Fruit fly (Drosophila melanogaster) whole organism: ENCODE data around the gene CG13314.

Source experiments
- CG8478 ChIP-seq: fragments of >200 bp; optimal IDR thresholded peaks from 2 replicates; lab custom pipeline; 2018; ENCODE audit warnings: inconsistent platforms
- Dll ChIP-seq: fragments of >200 bp; optimal IDR thresholded peaks from 2 replicates; lab custom pipeline; 2017
- EcR ChIP-seq, 2 experiments: fragments of >200 bp; optimal IDR thresholded peaks; 2 replicates each; lab custom pipeline; 2017; ENCODE audit warnings: missing biosample characterization in 2 of 2, missing genetic modification characterization in 2 of 2, missing genetic modification reagents in 2 of 2
- pan ChIP-seq: fragments of >200 bp; optimal IDR thresholded peaks from 2 replicates; lab custom pipeline; 2017
- psq ChIP-seq: fragments of >200 bp; optimal IDR thresholded peaks from 2 replicates; lab custom pipeline; 2017
- usp ChIP-seq: fragments of >200 bp; optimal IDR thresholded peaks from 2 replicates; lab custom pipeline; 2017; ENCODE audit warnings: missing biosample characterization, missing genetic modification characterization, mixed read lengths

The CG13314 gene

dm6 chr3L:8985132-8985847 lies 3.7 kb downstream of the CG13314 start:
- TF ChIP-seq CG8478 (lab: Kevin White, UChicago) (no peak), psq (lab: Kevin White, UChicago) (no peak), Dll (lab: Kevin White, UChicago) (no peak), pan (lab: Kevin White, UChicago) (no peak), EcR (GFP tag; optimal IDR thresholded peaks at IDR 0.05; lab: Kevin White, UChicago) (no peak), usp (GFP tag; lab: Kevin White, UChicago) (no peak)

- TF ChIP-seq psq (lab: Kevin White, UChicago), result no peak
- no peak for TF ChIP-seq usp (GFP tag; lab: Kevin White, UChicago)
- TF ChIP-seq EcR (GFP tag; optimal IDR thresholded peaks at IDR 0.05; lab: Kevin White, UChicago), result no peak
- TF ChIP-seq pan (lab: Kevin White, UChicago), result no peak
- no peak for TF ChIP-seq Dll (lab: Kevin White, UChicago)
- TF ChIP-seq CG8478 (lab: Kevin White, UChicago), result no peak
Measured at dm6 chr3L:8985848-8986320, 4.3 kb downstream of the CG13314 start, which contains the start of gene Galk. TSS of gene Galk (minus strand) at chr3L:8986091.

dm6 chr3L:8986582-8986981 lies 5.0 kb downstream of the CG13314 start, which contains the start of gene CG5068:
TSS of gene CG5068 (plus strand) at chr3L:8986710.
- TF ChIP-seq CG8478 (lab: Kevin White, UChicago) (no peak), usp (GFP tag; lab: Kevin White, UChicago) (no peak), psq (lab: Kevin White, UChicago) (no peak), Dll (lab: Kevin White, UChicago) (no peak), pan (lab: Kevin White, UChicago) (no peak), EcR (GFP tag; optimal IDR thresholded peaks at IDR 0.05; lab: Kevin White, UChicago) (no peak)

- no peak for TF ChIP-seq psq (lab: Kevin White, UChicago)
- TF ChIP-seq pan (lab: Kevin White, UChicago), result no peak
- no peak for TF ChIP-seq usp (GFP tag; lab: Kevin White, UChicago)
- no peak for TF ChIP-seq Dll (lab: Kevin White, UChicago)
- no peak for TF ChIP-seq CG8478 (lab: Kevin White, UChicago)
- TF ChIP-seq EcR (GFP tag; optimal IDR thresholded peaks at IDR 0.05; lab: Kevin White, UChicago), result no peak
Measured at dm6 chr3L:8990128-8990527, 8.5 kb downstream of the CG13314 start, which contains the start of gene CG5280. TSS of gene CG5280 (minus strand) at chr3L:8990228.

DNA sequence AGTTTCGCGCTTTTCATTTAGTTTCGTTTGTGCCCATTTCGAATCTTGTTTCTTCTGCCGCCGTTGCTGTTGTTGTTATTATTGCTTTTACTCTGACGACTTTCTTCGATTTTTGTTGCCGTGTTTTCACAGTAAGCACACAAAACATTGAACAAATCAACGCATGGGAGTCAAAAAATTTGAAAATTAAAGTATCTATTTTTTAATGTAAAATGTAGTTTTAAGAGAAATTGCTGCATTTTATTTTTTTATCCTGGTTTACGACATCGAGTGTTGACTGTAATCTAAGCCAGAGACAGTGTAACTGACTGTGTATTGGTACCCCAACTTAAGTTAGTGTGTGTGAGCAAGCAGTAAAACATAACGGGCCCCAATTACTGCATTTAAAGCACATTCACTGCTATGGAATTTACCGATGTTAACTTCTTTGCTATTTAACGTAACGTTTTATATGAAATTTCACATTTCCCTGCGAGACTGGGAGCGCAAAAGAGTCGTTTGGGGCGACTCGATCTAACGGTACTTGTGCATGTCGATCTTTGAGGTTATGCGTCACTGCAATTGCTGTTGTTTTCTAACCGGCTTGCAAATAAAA lies 14.7 kb downstream of the CG13314 start:
- TF ChIP-seq psq (lab: Kevin White, UChicago) (no peak), EcR (GFP tag; optimal IDR thresholded peaks at IDR 0.05; lab: Kevin White, UChicago) (no peak), usp (GFP tag; lab: Kevin White, UChicago) (no peak), Dll (lab: Kevin White, UChicago) (no peak)

DNA sequence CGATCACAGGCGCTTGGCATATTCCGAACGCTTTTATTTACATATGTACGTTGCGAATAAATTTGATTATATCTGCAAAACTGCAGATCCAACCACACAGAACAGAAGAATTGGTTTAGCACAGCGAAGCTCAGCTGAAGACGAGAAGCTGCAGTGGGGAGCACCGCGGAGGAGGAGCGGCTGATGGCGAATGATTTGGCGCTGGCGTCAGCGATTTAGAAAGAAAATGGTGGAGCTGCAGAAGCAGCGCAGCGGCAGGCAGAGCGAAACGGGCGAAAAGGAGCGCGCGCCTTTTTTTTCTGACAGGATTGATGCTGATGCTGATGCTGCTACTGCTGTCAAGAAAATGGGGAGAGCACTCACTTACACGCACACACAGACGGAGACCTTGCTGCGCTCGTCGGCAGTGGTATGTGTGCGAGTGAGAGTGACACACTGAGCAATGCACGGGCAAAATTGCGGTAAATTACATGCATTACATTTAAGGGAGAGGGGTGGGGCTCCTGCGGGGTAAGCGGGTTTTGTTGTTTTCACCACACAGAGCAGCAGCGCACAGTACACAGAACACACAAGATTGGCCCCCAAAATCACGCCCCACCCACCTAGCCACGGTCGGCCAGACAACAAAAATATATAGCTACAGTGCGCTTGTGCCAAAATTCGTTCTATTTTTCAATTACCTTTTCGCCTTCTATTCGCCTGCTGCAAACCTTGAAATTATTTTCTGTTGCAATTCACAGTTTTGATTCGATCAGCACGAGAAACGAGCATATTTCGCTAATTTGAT lies 15.5 kb downstream of the CG13314 start:
- TF ChIP-seq EcR (GFP tag; optimal IDR thresholded peaks at IDR 0.05; lab: Kevin White, UChicago) (no peak), Dll (lab: Kevin White, UChicago) (peak; percentile 81), CG8478 (lab: Kevin White, UChicago) (no peak), psq (lab: Kevin White, UChicago) (no peak), usp (GFP tag; lab: Kevin White, UChicago) (no peak)

DNA sequence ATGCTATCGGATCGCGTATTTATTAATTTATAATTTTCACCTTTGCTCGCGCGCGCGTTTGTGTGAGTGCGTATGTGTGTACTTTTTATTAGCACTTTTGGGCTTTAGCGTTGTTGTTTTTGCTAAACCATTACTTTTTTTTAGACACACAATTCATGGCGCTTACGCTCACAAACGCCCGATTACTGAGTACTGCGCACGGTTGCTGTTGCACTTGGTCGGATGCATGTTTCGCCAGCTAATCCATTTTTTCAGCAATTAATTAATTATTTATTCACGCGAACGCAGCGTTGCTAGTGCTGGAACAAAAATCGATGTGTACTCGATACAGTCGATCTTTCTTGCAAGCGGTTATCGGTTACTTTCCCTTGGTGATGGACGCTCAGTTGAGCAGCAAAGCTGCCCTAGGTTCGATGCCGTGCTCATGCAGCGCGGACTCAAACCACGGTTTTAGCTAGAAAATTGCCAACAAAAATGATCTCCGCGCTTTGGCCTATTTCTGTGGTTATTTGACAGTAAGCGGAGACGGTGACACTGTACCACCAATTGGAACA lies 16.2 kb downstream of the CG13314 start, which contains the start of the genes smg and CG5087:
Gene smg (minus strand): TSS at position 304 of the 554 bp plus-strand sequence.
Gene CG5087 (plus strand): TSS at position 499 of the 554 bp plus-strand sequence.
- TF ChIP-seq EcR (GFP tag; optimal IDR thresholded peaks at IDR 0.05; lab: Kevin White, UChicago), result no peak
- no peak for TF ChIP-seq usp (GFP tag; lab: Kevin White, UChicago)
- no peak for TF ChIP-seq Dll (lab: Kevin White, UChicago)
- no peak for TF ChIP-seq pan (lab: Kevin White, UChicago)
- no peak for TF ChIP-seq psq (lab: Kevin White, UChicago)
- TF ChIP-seq CG8478 (lab: Kevin White, UChicago), result no peak

DNA sequence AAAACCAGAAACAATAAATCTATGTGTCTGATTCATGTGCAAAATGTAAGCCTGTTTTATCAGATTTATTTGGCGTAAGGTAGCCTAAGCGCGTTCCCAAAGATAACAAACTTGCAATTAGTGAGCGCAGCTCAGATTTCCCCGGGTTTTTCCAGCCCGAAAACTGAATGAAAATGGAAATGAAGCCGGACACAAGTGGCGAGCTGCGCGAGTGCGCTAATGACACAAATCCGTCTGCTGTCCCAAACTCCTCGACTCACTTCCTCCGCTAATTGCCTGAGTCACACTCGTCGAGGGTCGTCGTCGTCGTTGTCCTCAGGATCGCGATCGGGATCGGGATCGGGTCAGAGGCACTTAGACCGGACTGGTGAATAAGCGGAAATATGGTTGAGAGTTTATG lies 20.9 kb downstream of the CG13314 start:
- TF ChIP-seq Dll (lab: Kevin White, UChicago) (no peak), pan (lab: Kevin White, UChicago) (no peak), EcR (GFP tag; optimal IDR thresholded peaks at IDR 0.05; lab: Kevin White, UChicago) (no peak), psq (lab: Kevin White, UChicago) (no peak), CG8478 (lab: Kevin White, UChicago) (no peak), usp (GFP tag; lab: Kevin White, UChicago) (no peak)

dm6 chr3L:9003369-9003768 lies 21.8 kb downstream of the CG13314 start:
- TF ChIP-seq psq (lab: Kevin White, UChicago) (no peak), CG8478 (lab: Kevin White, UChicago) (no peak), EcR (GFP tag; optimal IDR thresholded peaks at IDR 0.05; lab: Kevin White, UChicago) (no peak), Dll (lab: Kevin White, UChicago) (no peak), pan (lab: Kevin White, UChicago) (no peak), usp (GFP tag; lab: Kevin White, UChicago) (no peak)

- TF ChIP-seq usp (GFP tag; lab: Kevin White, UChicago) (no peak), pan (lab: Kevin White, UChicago) (no peak), EcR (GFP tag; optimal IDR thresholded peaks at IDR 0.05; lab: Kevin White, UChicago) (no peak), Dll (lab: Kevin White, UChicago) (peak; percentile 61), psq (lab: Kevin White, UChicago) (no peak)
Measured at dm6 chr3L:9004788-9005246, 23.2 kb downstream of the CG13314 start, which contains the start of gene Doc3. TSS of gene Doc3 (plus strand) at chr3L:9005196.
